Worm (Caenorhabditis elegans) whole organism, young adult: ENCODE measurements around the gene C34D1.4.
"Not testable (repeated sequence)": the region's sequence is repeated elsewhere in the genome, so short reads cannot be mapped to it uniquely, and the experiment has no call there.

Source experiments
- ama-1 ChIP-seq, 3 experiments: fragments of 150-350 bp in 1 of 3; sonication (generic microtip) in 2 of 3; optimal IDR thresholded peaks; 2 replicates each; lab custom pipeline; 2014 to 2018; ENCODE audit warnings: missing biosample characterization in 2 of 3, missing genetic modification characterization in 2 of 3, missing genetic modification reagents in 2 of 3
- dpl-1 ChIP-seq: fragments of 150-350 bp; optimal IDR thresholded peaks from 2 replicates; lab custom pipeline; 2014; ENCODE audit warnings: missing biosample characterization, missing genetic modification reagents, missing genetic modification characterization
- efl-1 ChIP-seq: fragments of 150-350 bp; optimal IDR thresholded peaks from 2 replicates; lab custom pipeline; 2014; ENCODE audit warnings: missing biosample characterization, missing genetic modification reagents, missing genetic modification characterization
- egrh-3 ChIP-seq: fragments of 200-800 bp; sonication (Bioruptor generic); IDR thresholded peaks from 2 replicates; pipeline ENCODE4 v1.3.6; 2022; ENCODE audit warnings: missing genetic modification reagents, missing genetic modification characterization, missing compliant biosample characterization
- gei-17 ChIP-seq: fragments of 200-800 bp; sonication (Bioruptor generic); optimal IDR thresholded peaks from 2 replicates; lab custom pipeline; 2018; ENCODE audit warnings: mild to moderate bottlenecking, missing genetic modification characterization, missing compliant biosample characterization
- lag-1 ChIP-seq: fragments of 200-800 bp; sonication (Bioruptor generic); IDR thresholded peaks from 2 replicates; pipeline ENCODE4 v1.3.6; 2022; ENCODE audit warnings: missing genetic modification reagents, missing genetic modification characterization, missing compliant biosample characterization
- lin-54 ChIP-seq: fragments of 200-800 bp; sonication (Bioruptor generic); optimal IDR thresholded peaks from 2 replicates; lab custom pipeline; 2018; ENCODE audit warnings: mild to moderate bottlenecking, missing genetic modification characterization, missing compliant biosample characterization
- lir-1 ChIP-seq: fragments of 200-800 bp; sonication (Bioruptor generic); conservative IDR thresholded peaks from 2 replicates; pipeline ENCODE4 v1.3.6; 2022; ENCODE audit warnings: missing genetic modification reagents, missing genetic modification characterization, missing compliant biosample characterization
- nfya-2 ChIP-seq: fragments of 200-800 bp; sonication (Bioruptor generic); IDR thresholded peaks from 2 replicates; pipeline ENCODE4 v1.3.6; 2022; ENCODE audit warnings: missing genetic modification reagents, missing genetic modification characterization, missing compliant biosample characterization
- pha-4 ChIP-seq: fragments of 150-350 bp; sonication (generic microtip); optimal IDR thresholded peaks from 2 replicates; lab custom pipeline; 2014; ENCODE audit warnings: missing biosample characterization, missing genetic modification reagents, missing genetic modification characterization
- sdz-38 ChIP-seq: sonication (generic microtip); optimal IDR thresholded peaks from 2 replicates; lab custom pipeline; 2016; ENCODE audit warnings: missing genotype, missing genetic modification characterization, missing compliant biosample characterization
- tbx-9 ChIP-seq: sonication (generic microtip); optimal IDR thresholded peaks from 2 replicates; lab custom pipeline; 2016; ENCODE audit warnings: borderline replicate concordance, missing genetic modification characterization, inconsistent platforms, missing compliant biosample characterization
- ztf-22 ChIP-seq: fragments of 200-800 bp; sonication (Bioruptor generic); optimal IDR thresholded peaks from 2 replicates; lab custom pipeline; 2018; ENCODE audit warnings: mild to moderate bottlenecking, missing genetic modification characterization, moderate library complexity, missing compliant biosample characterization
- ztf-3 ChIP-seq: fragments of 200-800 bp; sonication (Bioruptor generic); optimal IDR thresholded peaks from 2 replicates; lab custom pipeline; 2018; ENCODE audit warnings: mild to moderate bottlenecking, missing genetic modification characterization, missing compliant biosample characterization

DNA sequence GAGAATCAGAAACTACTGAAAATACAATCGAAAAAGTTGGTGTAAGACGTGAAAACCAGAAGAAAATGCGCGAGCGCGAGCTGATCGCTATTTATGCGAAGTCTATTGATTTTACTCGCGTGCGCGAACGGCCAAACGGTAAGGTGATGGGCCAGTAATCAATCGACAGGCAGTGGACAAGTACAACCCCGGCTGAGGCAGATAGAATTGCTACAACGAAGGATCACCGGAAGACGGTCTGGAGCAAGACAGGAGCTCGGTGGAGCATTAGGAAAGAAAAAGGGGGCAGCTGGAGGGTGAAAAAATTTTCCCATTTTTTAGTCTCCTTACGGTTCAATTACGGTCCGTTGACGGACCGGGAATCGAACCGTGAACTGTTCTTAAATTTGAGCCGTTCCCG, 19.4 kb downstream of the C34D1.4 start:
- not testable (repeated sequence) for TF ChIP-seq lag-1 (GFP tag; lab: Robert Waterston, UW); lir-1 (GFP tag; lab: Robert Waterston, UW); gei-17; pha-4 (tag; lab: Kevin White, UChicago); ama-1 (optimal IDR thresholded peaks at IDR 0.05; lab: Kevin White, UChicago); ama-1 (GFP tag; optimal IDR thresholded peaks at IDR 0.05; lab: Kevin White, UChicago); efl-1; ztf-22 (GFP tag; lab: Kevin White, UChicago); lin-54 (GFP tag; lab: Kevin White, UChicago); sdz-38 (tag; lab: Kevin White, UChicago); ztf-3; dpl-1; egrh-3; tbx-9
- 0 out of 2 replicates have a peak, but pooled peaks have one; percentile 30 for TF ChIP-seq nfya-2
